Fruit fly (Drosophila melanogaster) whole organism, adult: ENCODE data around the gene Ace.

Experiments
- CG11617 ChIP-seq: fragments of 200-800 bp; sonication (Bioruptor generic); optimal IDR thresholded peaks from 2 replicates; lab custom pipeline; 2017; ENCODE audit warnings: mild to moderate bottlenecking, missing biosample characterization, missing genetic modification reagents, missing genetic modification characterization
- CG12768 ChIP-seq: fragments of 200-800 bp; sonication (Bioruptor generic); optimal IDR thresholded peaks from 2 replicates; lab custom pipeline; 2017; ENCODE audit warnings: missing biosample characterization, missing genetic modification characterization, mild to moderate bottlenecking, moderate library complexity, missing genetic modification reagents
- CG14711 ChIP-seq: fragments of 200-800 bp; sonication (Bioruptor generic); optimal IDR thresholded peaks from 2 replicates; lab custom pipeline; 2018; ENCODE audit warnings: missing biosample characterization, mild to moderate bottlenecking, missing genetic modification characterization, moderate library complexity
- CG1620 ChIP-seq: fragments of 200-800 bp; sonication (Bioruptor generic); optimal IDR thresholded peaks from 2 replicates; lab custom pipeline; 2016; ENCODE audit warnings: missing biosample characterization, missing genetic modification characterization
- CG7101 ChIP-seq: fragments of 200-800 bp; sonication (Bioruptor generic); optimal IDR thresholded peaks from 2 replicates; lab custom pipeline; 2018; ENCODE audit warnings: missing biosample characterization, mild to moderate bottlenecking, missing genetic modification characterization, moderate library complexity
- Clk ChIP-seq: fragments of 200-800 bp; sonication (Bioruptor generic); optimal IDR thresholded peaks from 2 replicates; lab custom pipeline; 2017; ENCODE audit warnings: missing biosample characterization, missing genetic modification characterization
- Crg-1 ChIP-seq: fragments of 200-800 bp; sonication (Bioruptor generic); optimal IDR thresholded peaks from 2 replicates; lab custom pipeline; 2016; ENCODE audit warnings: missing biosample characterization, missing genetic modification characterization
- Mnt ChIP-seq: fragments of 200-800 bp; sonication (Bioruptor generic); optimal IDR thresholded peaks from 2 replicates; lab custom pipeline; 2016; ENCODE audit warnings: missing biosample characterization, mild to moderate bottlenecking, missing genetic modification characterization
- bab1 ChIP-seq: fragments of 200-800 bp; sonication (Bioruptor generic); optimal IDR thresholded peaks from 3 replicates; lab custom pipeline; 2019; ENCODE audit warnings: missing biosample characterization, mild to moderate bottlenecking, missing genetic modification characterization, moderate library complexity
- cnc ChIP-seq, 2 experiments: fragments of >200 bp; optimal IDR thresholded peaks; 2 replicates each; lab custom pipeline; 2017
- kay ChIP-seq: fragments of 200-800 bp; sonication (Bioruptor generic); peaks from one replicate; lab custom pipeline; 2016; ENCODE audit warnings: missing biosample characterization, missing genetic modification characterization, borderline replicate concordance
- ovo ChIP-seq: fragments of 200-800 bp; sonication (Bioruptor generic); optimal IDR thresholded peaks from 2 replicates; lab custom pipeline; 2016; ENCODE audit warnings: missing biosample characterization, missing genetic modification characterization
- tj ChIP-seq: fragments of 200-800 bp; sonication (Bioruptor generic); optimal IDR thresholded peaks from 3 replicates; lab custom pipeline; 2017; ENCODE audit warnings: missing biosample characterization, mild to moderate bottlenecking, missing genetic modification characterization, moderate library complexity
- toe ChIP-seq: fragments of 200-800 bp; sonication (Bioruptor generic); optimal IDR thresholded peaks from 2 replicates; lab custom pipeline; 2016; ENCODE audit warnings: missing biosample characterization, missing genetic modification characterization

The Ace gene

dm6 chr3R:13188219-13188618, 71.1 kb downstream of the Ace start, which contains the start of gene CG14380:
TSS of gene CG14380 (plus strand) at chr3R:13188519.
- TF ChIP-seq cnc (optimal IDR thresholded peaks at IDR 0.05; lab: Kevin White, UChicago) = no peak
- TF ChIP-seq CG14711 (tag; lab: Kevin White, UChicago) = no peak
- TF ChIP-seq CG11617 (GFP tag; lab: Kevin White, UChicago) = no peak
- no peak for TF ChIP-seq Clk (GFP tag; lab: Kevin White, UChicago)
- TF ChIP-seq Crg-1 (GFP tag; lab: Kevin White, UChicago) = no peak
- TF ChIP-seq ovo = no peak
- TF ChIP-seq CG1620 (GFP tag; lab: Kevin White, UChicago) = no peak
- TF ChIP-seq CG7101 (tag; lab: Kevin White, UChicago) = no peak

DNA sequence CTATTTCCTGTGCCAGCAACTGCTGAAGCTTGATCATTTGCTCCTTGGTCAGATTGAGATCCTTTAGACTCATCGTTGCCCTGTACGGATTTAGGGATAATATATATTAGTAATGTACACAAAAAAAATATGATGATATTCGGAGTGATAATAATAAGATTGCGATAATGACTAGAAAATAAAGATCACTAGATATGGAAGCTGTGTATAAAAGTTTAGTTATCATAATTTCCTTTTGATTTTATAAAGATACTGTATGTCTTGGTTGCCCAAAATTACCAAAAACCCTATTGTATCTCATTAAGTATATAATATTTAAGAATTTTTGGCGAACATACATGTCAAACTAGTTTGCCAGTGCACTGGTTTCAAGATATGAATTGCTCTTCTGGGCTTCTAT, 72.9 kb downstream of the Ace start, which contains the start of gene CG8508:
TSS of gene CG8508 (minus strand) at position 101 of the 400 bp plus-strand sequence.
- TF ChIP-seq CG1620 (GFP tag; lab: Kevin White, UChicago) = no peak
- TF ChIP-seq cnc (optimal IDR thresholded peaks at IDR 0.05; lab: Kevin White, UChicago) = no peak
- TF ChIP-seq ovo = no peak
- no peak for TF ChIP-seq bab1 (GFP tag; lab: Kevin White, UChicago)
- no peak for TF ChIP-seq CG12768 (GFP tag; lab: Kevin White, UChicago)
- no peak for TF ChIP-seq kay (GFP tag; lab: Kevin White, UChicago)
- no peak for TF ChIP-seq Mnt (GFP tag; lab: Kevin White, UChicago)

DNA sequence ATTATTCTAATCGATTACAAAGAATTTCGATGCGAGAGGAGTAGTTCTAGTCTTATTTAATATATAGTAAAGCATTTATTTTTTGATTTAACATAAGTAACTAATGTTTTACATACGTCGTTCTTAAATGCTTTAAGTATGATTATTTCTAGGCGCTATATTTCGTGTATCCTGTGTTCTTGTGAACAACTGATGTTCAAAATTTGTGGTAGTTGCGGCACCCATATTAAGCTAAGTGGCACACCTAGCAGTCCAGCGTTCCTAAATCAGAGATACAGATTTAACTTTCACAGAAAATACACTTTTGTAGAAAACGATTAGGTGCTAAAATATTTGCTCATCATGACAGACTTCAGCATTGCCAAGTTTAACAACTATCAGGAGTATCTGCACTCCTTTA, 78.3 kb downstream of the Ace start, which contains the start of gene CG8138:
TSS of gene CG8138 (plus strand) at position 301 of the 400 bp plus-strand sequence.
- TF ChIP-seq Clk (GFP tag; lab: Kevin White, UChicago) (no peak), CG12768 (GFP tag; lab: Kevin White, UChicago) (no peak), tj (no peak), CG14711 (tag; lab: Kevin White, UChicago) (no peak), toe (GFP tag; lab: Kevin White, UChicago) (no peak)
